Fruit fly (Drosophila melanogaster) whole organism, embryonic: ENCODE results near the gene Hmt4-20.

ENCODE experiments used
- Adf1 ChIP-seq: fragments of 200-800 bp; sonication (Bioruptor generic); IDR thresholded peaks from 2 replicates; pipeline ENCODE4 v1.3.6; 2022; ENCODE audit warnings: missing biosample characterization, missing genetic modification characterization
- Asciz ChIP-seq: fragments of 200-800 bp; sonication (Bioruptor generic); optimal IDR thresholded peaks from 2 replicates; lab custom pipeline; 2017; ENCODE audit warnings: missing biosample characterization, mild to moderate bottlenecking, missing genetic modification characterization, missing genetic modification reagents
- CG10147 ChIP-seq: fragments of 200-800 bp; sonication (Bioruptor generic); optimal IDR thresholded peaks from 2 replicates; lab custom pipeline; 2019; ENCODE audit warnings: missing biosample characterization, mild to moderate bottlenecking, missing genetic modification characterization, moderate library complexity
- CG10654 ChIP-seq: fragments of 200-800 bp; sonication (Bioruptor generic); optimal IDR thresholded peaks from 2 replicates; lab custom pipeline; 2016; ENCODE audit warnings: missing biosample characterization, missing genetic modification characterization
- CG10959 ChIP-seq: fragments of 200-800 bp; sonication (Bioruptor generic); IDR thresholded peaks from 2 replicates; pipeline ENCODE4 v1.3.6; 2022; ENCODE audit warnings: missing biosample characterization, missing genetic modification characterization
- CG12155 ChIP-seq: fragments of 200-800 bp; sonication (Bioruptor generic); optimal IDR thresholded peaks from 3 replicates; lab custom pipeline; 2016; ENCODE audit warnings: missing biosample characterization, missing genetic modification characterization
- CG1647 ChIP-seq: fragments of 200-800 bp; sonication (Bioruptor generic); optimal IDR thresholded peaks from 3 replicates; lab custom pipeline; 2016; ENCODE audit warnings: missing biosample characterization, missing genetic modification characterization
- CG17361 ChIP-seq: fragments of 200-800 bp; sonication (Bioruptor generic); IDR thresholded peaks from 3 replicates; pipeline ENCODE4 v1.3.6; 2022; ENCODE audit warnings: missing biosample characterization, missing genetic modification characterization
- CG2678 ChIP-seq: fragments of 200-800 bp; sonication (Bioruptor generic); optimal IDR thresholded peaks from 3 replicates; lab custom pipeline; 2019; ENCODE audit warnings: missing biosample characterization, mild to moderate bottlenecking, missing genetic modification characterization, moderate library complexity
- CG30020 ChIP-seq: fragments of 200-800 bp; optimal IDR thresholded peaks from 2 replicates; lab custom pipeline; 2019; ENCODE audit warnings: missing biosample characterization, mild to moderate bottlenecking, missing genetic modification characterization, moderate library complexity
- CG34224 ChIP-seq: fragments of 200-800 bp; sonication (Bioruptor generic); IDR thresholded peaks from 3 replicates; pipeline ENCODE4 v1.3.6; 2022; ENCODE audit warnings: missing biosample characterization, missing genetic modification characterization; ENCODE audit not compliant: partially characterized antibody
- CG3847 ChIP-seq: fragments of 200-800 bp; sonication (Bioruptor generic); IDR thresholded peaks from 2 replicates; pipeline ENCODE4 v1.3.6; 2022; ENCODE audit warnings: missing biosample characterization, missing genetic modification characterization
- CG5953 ChIP-seq: fragments of 200-800 bp; sonication (Bioruptor generic); IDR thresholded peaks from 2 replicates; pipeline ENCODE4 v1.3.6; 2022; ENCODE audit warnings: missing biosample characterization, missing genetic modification characterization
- CG6654 ChIP-seq: fragments of 200-800 bp; sonication (Bioruptor generic); optimal IDR thresholded peaks from 2 replicates; lab custom pipeline; 2017; ENCODE audit warnings: missing biosample characterization, mild to moderate bottlenecking, missing genetic modification characterization
- CG6765 ChIP-seq: fragments of 200-800 bp; sonication (Bioruptor generic); optimal IDR thresholded peaks from 3 replicates; lab custom pipeline; 2017; ENCODE audit warnings: missing biosample characterization, mild to moderate bottlenecking, missing genetic modification characterization
- CG6854 ChIP-seq: fragments of 200-800 bp; sonication (Bioruptor generic); optimal IDR thresholded peaks from 3 replicates; lab custom pipeline; 2017; ENCODE audit warnings: missing biosample characterization, mild to moderate bottlenecking, missing genetic modification characterization
- CG7556 ChIP-seq: fragments of 200-800 bp; sonication (Bioruptor generic); optimal IDR thresholded peaks from 2 replicates; lab custom pipeline; 2017; ENCODE audit warnings: missing biosample characterization, mild to moderate bottlenecking, missing genetic modification characterization
- CG8359 ChIP-seq: fragments of 200-800 bp; sonication (Bioruptor generic); optimal IDR thresholded peaks from 2 replicates; lab custom pipeline; 2017; ENCODE audit warnings: missing biosample characterization, mild to moderate bottlenecking, missing genetic modification characterization, borderline replicate concordance
- CG8388 ChIP-seq: fragments of 200-800 bp; sonication (Bioruptor generic); optimal IDR thresholded peaks from 2 replicates; lab custom pipeline; 2019; ENCODE audit warnings: missing biosample characterization, mild to moderate bottlenecking, missing genetic modification characterization, moderate library complexity
- CG8924 ChIP-seq: fragments of 200-800 bp; optimal IDR thresholded peaks from 3 replicates; lab custom pipeline; 2019; ENCODE audit warnings: missing biosample characterization, mild to moderate bottlenecking, missing genetic modification characterization, moderate library complexity
- CG9797 ChIP-seq: fragments of 200-800 bp; sonication (Bioruptor generic); optimal IDR thresholded peaks from 3 replicates; lab custom pipeline; 2018; ENCODE audit warnings: missing biosample characterization, mild to moderate bottlenecking, missing genetic modification characterization
- CG9817 ChIP-seq: fragments of 200-800 bp; sonication (Bioruptor generic); optimal IDR thresholded peaks from 2 replicates; lab custom pipeline; 2018; ENCODE audit warnings: missing biosample characterization, mild to moderate bottlenecking, missing genetic modification characterization, moderate library complexity
- Dad ChIP-seq: fragments of 200-800 bp; sonication (Bioruptor generic); optimal IDR thresholded peaks from 3 replicates; lab custom pipeline; 2016; ENCODE audit warnings: missing biosample characterization, missing genetic modification characterization
- Dbx ChIP-seq: fragments of 200-800 bp; sonication (Bioruptor generic); IDR thresholded peaks from 3 replicates; pipeline ENCODE4 v1.3.6; 2022; ENCODE audit warnings: missing biosample characterization, missing genetic modification characterization
- Deaf1 ChIP-seq: fragments of 200-800 bp; optimal IDR thresholded peaks from 3 replicates; lab custom pipeline; 2019; ENCODE audit warnings: missing biosample characterization, mild to moderate bottlenecking, missing genetic modification characterization, moderate library complexity
- Elba2 ChIP-seq: fragments of 200-800 bp; sonication (Bioruptor generic); optimal IDR thresholded peaks from 3 replicates; lab custom pipeline; 2016; ENCODE audit warnings: missing biosample characterization, missing genetic modification characterization
- Ets65A ChIP-seq: fragments of 200-800 bp; sonication (Bioruptor generic); peaks from one replicate; lab custom pipeline; 2016; ENCODE audit warnings: missing biosample characterization, missing genetic modification characterization
- HHEX ChIP-seq: fragments of 200-800 bp; sonication (Bioruptor generic); optimal IDR thresholded peaks from 3 replicates; lab custom pipeline; 2017; ENCODE audit warnings: missing biosample characterization, mild to moderate bottlenecking, missing genetic modification characterization, missing genetic modification reagents
- MESR4 ChIP-seq: fragments of 200-800 bp; sonication (Bioruptor generic); optimal IDR thresholded peaks from 2 replicates; lab custom pipeline; 2018; ENCODE audit warnings: missing biosample characterization, mild to moderate bottlenecking, missing genetic modification characterization, moderate library complexity
- Mes4 ChIP-seq: fragments of 200-800 bp; sonication (Bioruptor generic); optimal IDR thresholded peaks from 2 replicates; lab custom pipeline; 2016; ENCODE audit warnings: missing biosample characterization, missing genetic modification characterization
- Nf-YC ChIP-seq: fragments of 200-800 bp; optimal IDR thresholded peaks from 3 replicates; lab custom pipeline; 2019; ENCODE audit warnings: missing biosample characterization, mild to moderate bottlenecking, missing genetic modification characterization, moderate library complexity
- Oli ChIP-seq: fragments of 200-800 bp; sonication (Bioruptor generic); optimal IDR thresholded peaks from 2 replicates; lab custom pipeline; 2018; ENCODE audit warnings: missing biosample characterization, mild to moderate bottlenecking, missing genetic modification characterization, moderate library complexity
- Optix ChIP-seq: fragments of 200-800 bp; sonication (Bioruptor generic); IDR thresholded peaks from 3 replicates; pipeline ENCODE4 v1.3.6; 2022; ENCODE audit warnings: missing biosample characterization, missing genetic modification characterization
- Poxn ChIP-seq: fragments of 200-800 bp; sonication (Bioruptor generic); IDR thresholded peaks from 2 replicates; pipeline ENCODE4 v1.3.6; 2022; ENCODE audit warnings: missing biosample characterization, missing genetic modification characterization
- Sin3A ChIP-seq: fragments of >200 bp; optimal IDR thresholded peaks from 2 replicates; lab custom pipeline; 2018
- bigmax ChIP-seq: fragments of 200-800 bp; sonication (Bioruptor generic); optimal IDR thresholded peaks from 2 replicates; lab custom pipeline; 2018; ENCODE audit warnings: missing biosample characterization, mild to moderate bottlenecking, missing genetic modification characterization
- br ChIP-seq: fragments of >200 bp; optimal IDR thresholded peaks from 2 replicates; lab custom pipeline; 2017
- caup ChIP-seq: fragments of 200-800 bp; sonication (Bioruptor generic); optimal IDR thresholded peaks from 3 replicates; lab custom pipeline; 2017; ENCODE audit warnings: missing biosample characterization, mild to moderate bottlenecking, missing genetic modification characterization, moderate library complexity; ENCODE audit not compliant: severe bottlenecking
- crol ChIP-seq: fragments of 200-800 bp; sonication (Bioruptor generic); IDR thresholded peaks from 2 replicates; pipeline ENCODE4 v1.3.6; 2022; ENCODE audit warnings: missing biosample characterization, missing genetic modification characterization
- ems ChIP-seq: fragments of 200-800 bp; sonication (Bioruptor generic); optimal IDR thresholded peaks from 3 replicates; lab custom pipeline; 2016; ENCODE audit warnings: missing biosample characterization, missing genetic modification characterization
- eyg ChIP-seq: fragments of 200-800 bp; sonication (Bioruptor generic); optimal IDR thresholded peaks from 3 replicates; lab custom pipeline; 2016; ENCODE audit warnings: missing biosample characterization, missing genetic modification characterization
- fru ChIP-seq: fragments of >200 bp; optimal IDR thresholded peaks from 2 replicates; lab custom pipeline; 2017
- gsb ChIP-seq: fragments of 200-800 bp; sonication (Bioruptor generic); IDR thresholded peaks from 2 replicates; pipeline ENCODE4 v1.3.6; 2022; ENCODE audit warnings: missing biosample characterization, missing genetic modification characterization
- nom ChIP-seq: fragments of 200-800 bp; sonication (Bioruptor generic); optimal IDR thresholded peaks from 2 replicates; lab custom pipeline; 2017; ENCODE audit warnings: missing biosample characterization, missing genetic modification characterization, mild to moderate bottlenecking, moderate library complexity, missing genetic modification reagents
- pnt ChIP-seq: fragments of 200-800 bp; sonication (Bioruptor generic); optimal IDR thresholded peaks from 3 replicates; lab custom pipeline; 2016; ENCODE audit warnings: missing biosample characterization, missing genetic modification characterization
- run ChIP-seq: fragments of 200-800 bp; sonication (Bioruptor generic); optimal IDR thresholded peaks from 3 replicates; lab custom pipeline; 2018; ENCODE audit warnings: missing biosample characterization, mild to moderate bottlenecking, missing genetic modification characterization
- salm ChIP-seq: fragments of 200-800 bp; sonication (Bioruptor generic); optimal IDR thresholded peaks from 2 replicates; lab custom pipeline; 2018; ENCODE audit warnings: missing biosample characterization, mild to moderate bottlenecking, missing genetic modification characterization
- scrt ChIP-seq: fragments of 200-800 bp; sonication (Bioruptor generic); optimal IDR thresholded peaks from 2 replicates; lab custom pipeline; 2018; ENCODE audit warnings: missing biosample characterization, mild to moderate bottlenecking, missing genetic modification characterization, moderate library complexity
- slbo ChIP-seq: fragments of 200-800 bp; sonication (Bioruptor generic); IDR thresholded peaks from 2 replicates; pipeline ENCODE4 v1.3.6; 2022; ENCODE audit warnings: missing biosample characterization, missing genetic modification characterization
- stwl ChIP-seq: fragments of 200-800 bp; sonication (Bioruptor generic); optimal IDR thresholded peaks from 3 replicates; lab custom pipeline; 2018; ENCODE audit warnings: missing biosample characterization, mild to moderate bottlenecking, missing genetic modification characterization, moderate library complexity
- vfl ChIP-seq: fragments of 200-800 bp; sonication (Bioruptor generic); optimal IDR thresholded peaks from 2 replicates; lab custom pipeline; 2016; ENCODE audit warnings: missing biosample characterization, missing genetic modification characterization
- vvl ChIP-seq: fragments of 200-800 bp; sonication (Bioruptor generic); IDR thresholded peaks from 2 replicates; pipeline ENCODE4 v1.3.6; 2022; ENCODE audit warnings: missing biosample characterization, missing genetic modification characterization

Hmt4-20 gene

dm6 chrX:654949-655348 is 884 bp downstream of the Hmt4-20 start (continued):
- TF ChIP-seq CG10654 (peak; percentile 92), CG12155 (peak; percentile 92), CG8359 (GFP tag; lab: Kevin White, UChicago) (peak; percentile 78), CG6765 (peak; percentile 86), CG1647 (GFP tag; lab: Kevin White, UChicago) (peak; percentile 92), Poxn (GFP tag; lab: Robert Waterston, UW) (peak; percentile 81), CG3847 (GFP tag; lab: Robert Waterston, UW) (peak; percentile 95), scrt (GFP tag; lab: Kevin White, UChicago) (peak; percentile 92), eyg (GFP tag; lab: Kevin White, UChicago) (peak; percentile 88), run (tag; lab: Kevin White, UChicago) (peak; percentile 90), Deaf1 (tag; lab: Kevin White, UChicago) (peak; percentile 66), bigmax (GFP tag; lab: Kevin White, UChicago) (peak; percentile 57), nom (GFP tag; lab: Kevin White, UChicago) (peak; percentile 96), CG17361 (GFP tag; lab: Robert Waterston, UW) (peak; percentile 90), Nf-YC (tag; lab: Kevin White, UChicago) (peak; percentile 83), Elba2 (GFP tag; lab: Kevin White, UChicago) (peak; percentile 23), ems (GFP tag; lab: Kevin White, UChicago) (peak; percentile 89), vvl (GFP tag; lab: Robert Waterston, UW) (peak; percentile 98), CG10959 (peak; percentile 93), CG7556 (peak; percentile 92), CG9817 (tag; lab: Kevin White, UChicago) (peak; percentile 95), CG8388 (GFP tag; lab: Kevin White, UChicago) (peak; percentile 92), vfl (GFP tag; lab: Kevin White, UChicago) (peak; percentile 89), CG10147 (GFP tag; lab: Kevin White, UChicago) (peak; percentile 86), Mes4 (GFP tag; lab: Kevin White, UChicago) (peak; percentile 93), MESR4 (peak; percentile 55), br (no peak), pnt (GFP tag; lab: Kevin White, UChicago) (peak; percentile 92), Dad (GFP tag; lab: Kevin White, UChicago) (peak; percentile 92), Adf1 (GFP tag; lab: Robert Waterston, UW) (peak; percentile 69), Ets65A (GFP tag; lab: Kevin White, UChicago) (peak; percentile 99), CG9797 (GFP tag; lab: Kevin White, UChicago) (peak; percentile 46), slbo (peak; percentile 96), CG6854 (GFP tag; lab: Kevin White, UChicago) (peak; percentile 93), CG30020 (tag; lab: Kevin White, UChicago) (peak; percentile 74), Dbx (GFP tag; lab: Robert Waterston, UW) (peak; percentile 95), Asciz (GFP tag; lab: Kevin White, UChicago) (peak; percentile 94), CG2678 (peak; percentile 96), caup (GFP tag; lab: Kevin White, UChicago) (peak; percentile 97), salm (tag; lab: Kevin White, UChicago) (peak; percentile 92), Oli (tag; lab: Kevin White, UChicago) (peak; percentile 94), HHEX (GFP tag; lab: Kevin White, UChicago) (peak; percentile 96), CG34224 (GFP tag; lab: Robert Waterston, UW) (no peak), crol (GFP tag; lab: Robert Waterston, UW) (no peak), stwl (tag; lab: Kevin White, UChicago) (peak; percentile 30), CG5953 (peak; percentile 97), Sin3A (lab: Kevin White, UChicago) (no peak), gsb (GFP tag; lab: Robert Waterston, UW) (peak; percentile 91), fru (lab: Kevin White, UChicago) (no peak), CG8924 (tag; lab: Kevin White, UChicago) (peak; percentile 91), Optix (GFP tag; lab: Robert Waterston, UW) (peak; percentile 97), CG6654 (GFP tag; lab: Kevin White, UChicago) (peak; percentile 87)
